Worm (Caenorhabditis elegans): ENCODE data around the gene C16E9.1.
A peak's percentile ranks its signal among the peaks of the same experiment; 100 is the strongest.

C16E9.1 gene

ce11 chrX:6935430-6935829 lies 4.6 kb upstream of the C16E9.1 start, which contains the start of gene C16E9.2:
C16E9.2 (plus strand) TSS chrX:6935730.
- TF ChIP-seq nhr-43 (tag; optimal IDR thresholded peaks at IDR 0.05; ENCODE audit: poor library complexity, severe bottlenecking) (no peak), ceh-82 (tag; optimal IDR thresholded peaks at IDR 0.05) (no peak), fkh-2 (tag; optimal IDR thresholded peaks at IDR 0.05) (no peak), eor-1 (tag; optimal IDR thresholded peaks at IDR 0.05) (no peak), mdl-1 (tag; optimal IDR thresholded peaks at IDR 0.05) (no peak), elt-3 (tag; optimal IDR thresholded peaks at IDR 0.05) (no peak), egl-5 (tag; optimal IDR thresholded peaks at IDR 0.05) (no peak), egl-27 (tag; optimal IDR thresholded peaks at IDR 0.05) (no peak), nfya-1 (tag; optimal IDR thresholded peaks at IDR 0.05; ENCODE audit: insufficient read depth) (no peak), ceh-28 (tag; optimal IDR thresholded peaks at IDR 0.05) (no peak), nhr-25 (tag; optimal IDR thresholded peaks at IDR 0.05) (no peak), fos-1 (tag; optimal IDR thresholded peaks at IDR 0.05) (no peak), unc-39 (tag; optimal IDR thresholded peaks at IDR 0.05) (no peak), pqm-1 (tag; optimal IDR thresholded peaks at IDR 0.05) (no peak), sea-2 (GFP tag; optimal IDR thresholded peaks at IDR 0.05) (no peak), jun-1 (tag; optimal IDR thresholded peaks at IDR 0.05) (no peak), ztf-11 (tag; optimal IDR thresholded peaks at IDR 0.05) (no peak)

ce11 chrX:6937742-6938141 lies 2.3 kb upstream of the C16E9.1 start:
- TF ChIP-seq elt-1 (tag; optimal IDR thresholded peaks at IDR 0.05), result no peak
- TF ChIP-seq nhr-237 (tag; optimal IDR thresholded peaks at IDR 0.05), result no peak
- TF ChIP-seq mml-1 (tag; optimal IDR thresholded peaks at IDR 0.05), result no peak
- TF ChIP-seq sea-2 (GFP tag; optimal IDR thresholded peaks at IDR 0.05), result no peak
- no peak for TF ChIP-seq ztf-4 (tag; optimal IDR thresholded peaks at IDR 0.05)
- no peak for TF ChIP-seq lin-15B (tag; optimal IDR thresholded peaks at IDR 0.05)
- no peak for TF ChIP-seq snpc-4 (tag; optimal IDR thresholded peaks at IDR 0.05)

ce11 chrX:6940775-6941174 lies 758 bp downstream of the C16E9.1 start:
- TF ChIP-seq elt-3 (tag; optimal IDR thresholded peaks at IDR 0.05) (no peak), nhr-43 (tag; optimal IDR thresholded peaks at IDR 0.05; ENCODE audit: poor library complexity, severe bottlenecking) (no peak), jun-1 (tag; optimal IDR thresholded peaks at IDR 0.05) (no peak), egl-27 (tag; optimal IDR thresholded peaks at IDR 0.05) (no peak), nhr-67 (tag; optimal IDR thresholded peaks at IDR 0.05) (no peak), nhr-11 (tag; optimal IDR thresholded peaks at IDR 0.05) (no peak)

- no peak for TF ChIP-seq lin-15B (tag; optimal IDR thresholded peaks at IDR 0.05)
- TF ChIP-seq elt-1 (tag; optimal IDR thresholded peaks at IDR 0.05), result peak; percentile 66
- TF ChIP-seq nhr-237 (tag; optimal IDR thresholded peaks at IDR 0.05), result no peak
- TF ChIP-seq ceh-82 (tag; optimal IDR thresholded peaks at IDR 0.05), result no peak
- no peak for TF ChIP-seq nhr-77 (tag; optimal IDR thresholded peaks at IDR 0.05)
- no peak for TF ChIP-seq unc-39 (tag; optimal IDR thresholded peaks at IDR 0.05)
- no peak for TF ChIP-seq nhr-43 (tag; optimal IDR thresholded peaks at IDR 0.05; ENCODE audit: poor library complexity, severe bottlenecking)
- peak; percentile 76 for TF ChIP-seq nhr-23 (tag; optimal IDR thresholded peaks at IDR 0.05)
- TF ChIP-seq nhr-28 (tag; optimal IDR thresholded peaks at IDR 0.05), result no peak
These were observed 1.7 kb downstream of the C16E9.1 start for ce11 chrX:6941711-6942110.

ce11 chrX:6946789-6947188 lies 6.8 kb downstream of the C16E9.1 start:
- TF ChIP-seq daf-12 (tag; optimal IDR thresholded peaks at IDR 0.05), result no peak
- TF ChIP-seq zag-1 (tag; optimal IDR thresholded peaks at IDR 0.05), result no peak
- no peak for TF ChIP-seq elt-1 (tag; optimal IDR thresholded peaks at IDR 0.05)
- no peak for TF ChIP-seq nhr-23 (tag; optimal IDR thresholded peaks at IDR 0.05)
- TF ChIP-seq sea-2 (GFP tag; optimal IDR thresholded peaks at IDR 0.05), result no peak
- no peak for TF ChIP-seq fos-1 (tag; optimal IDR thresholded peaks at IDR 0.05)
- no peak for TF ChIP-seq tbx-2 (tag; optimal IDR thresholded peaks at IDR 0.05)
- TF ChIP-seq lin-15B (tag; optimal IDR thresholded peaks at IDR 0.05), result no peak
- no peak for TF ChIP-seq egl-5 (tag; optimal IDR thresholded peaks at IDR 0.05)
- TF ChIP-seq fkh-2 (tag; optimal IDR thresholded peaks at IDR 0.05), result no peak
- TF ChIP-seq eor-1 (tag; optimal IDR thresholded peaks at IDR 0.05), result no peak
- no peak for TF ChIP-seq elt-2 (tag; optimal IDR thresholded peaks at IDR 0.05)

ce11 chrX:6953339-6953738 lies 13.3 kb downstream of the C16E9.1 start:
- TF ChIP-seq fkh-2 (tag; optimal IDR thresholded peaks at IDR 0.05), result no peak

All from whole organism, L3 larva.